Fruit fly (Drosophila melanogaster) whole organism, embryonic: ENCODE results near the gene CG31454.
A peak's percentile ranks its signal among the peaks of the same experiment; 100 is the strongest.

Source experiments
- Abd-B ChIP-seq: fragments of 200-800 bp; sonication (Bioruptor generic); optimal IDR thresholded peaks from 2 replicates; lab custom pipeline; 2018; ENCODE audit warnings: missing biosample characterization, mild to moderate bottlenecking, missing genetic modification characterization, moderate library complexity
- CG10321 ChIP-seq: fragments of 200-800 bp; sonication (Bioruptor generic); IDR thresholded peaks from 2 replicates; pipeline ENCODE4 v1.3.6; 2022; ENCODE audit warnings: missing biosample characterization, missing genetic modification characterization
- CG10462 ChIP-seq: fragments of 200-800 bp; sonication (Bioruptor generic); optimal IDR thresholded peaks from 2 replicates; lab custom pipeline; 2016; ENCODE audit warnings: missing biosample characterization, missing genetic modification characterization
- CG10654 ChIP-seq: fragments of 200-800 bp; sonication (Bioruptor generic); optimal IDR thresholded peaks from 2 replicates; lab custom pipeline; 2016; ENCODE audit warnings: missing biosample characterization, missing genetic modification characterization
- CG10979 ChIP-seq: fragments of 200-800 bp; sonication (Bioruptor generic); optimal IDR thresholded peaks from 2 replicates; lab custom pipeline; 2018; ENCODE audit warnings: missing biosample characterization, mild to moderate bottlenecking, missing genetic modification characterization, moderate library complexity
- CG11085 ChIP-seq: fragments of 200-800 bp; sonication (Bioruptor generic); IDR thresholded peaks from 2 replicates; pipeline ENCODE4 v1.3.6; 2022; ENCODE audit warnings: missing biosample characterization, missing genetic modification characterization
- CG11504 ChIP-seq: fragments of 200-800 bp; sonication (Bioruptor generic); optimal IDR thresholded peaks from 3 replicates; lab custom pipeline; 2019; ENCODE audit warnings: missing biosample characterization, mild to moderate bottlenecking, missing genetic modification characterization, moderate library complexity
- CG11696 ChIP-seq: fragments of 200-800 bp; sonication (Bioruptor generic); IDR thresholded peaks from 2 replicates; pipeline ENCODE4 v1.3.6; 2022; ENCODE audit warnings: missing biosample characterization, missing genetic modification characterization
- CG12769 ChIP-seq: fragments of 200-800 bp; sonication (Bioruptor generic); optimal IDR thresholded peaks from 2 replicates; lab custom pipeline; 2019; ENCODE audit warnings: missing biosample characterization, mild to moderate bottlenecking, missing genetic modification characterization, moderate library complexity
- CG12942 ChIP-seq: fragments of 200-800 bp; sonication (Bioruptor generic); optimal IDR thresholded peaks from 3 replicates; lab custom pipeline; 2016; ENCODE audit warnings: missing biosample characterization, missing genetic modification characterization
- CG15011 ChIP-seq: fragments of 200-800 bp; sonication (Bioruptor generic); optimal IDR thresholded peaks from 3 replicates; lab custom pipeline; 2018; ENCODE audit warnings: missing biosample characterization, mild to moderate bottlenecking, missing genetic modification characterization
- CG17361 ChIP-seq: fragments of 200-800 bp; sonication (Bioruptor generic); IDR thresholded peaks from 3 replicates; pipeline ENCODE4 v1.3.6; 2022; ENCODE audit warnings: missing biosample characterization, missing genetic modification characterization
- CG17829 ChIP-seq: fragments of 200-800 bp; optimal IDR thresholded peaks from 2 replicates; lab custom pipeline; 2019; ENCODE audit warnings: missing biosample characterization, mild to moderate bottlenecking, missing genetic modification characterization, moderate library complexity
- CG4424 ChIP-seq: fragments of 200-800 bp; sonication (Bioruptor generic); optimal IDR thresholded peaks from 3 replicates; lab custom pipeline; 2016; ENCODE audit warnings: missing biosample characterization, missing genetic modification characterization
- CG4854 ChIP-seq: fragments of 200-800 bp; sonication (Bioruptor generic); optimal IDR thresholded peaks from 2 replicates; lab custom pipeline; 2016; ENCODE audit warnings: missing biosample characterization, missing genetic modification characterization, inconsistent platforms
- CG6813 ChIP-seq: fragments of 200-800 bp; sonication (Bioruptor generic); optimal IDR thresholded peaks from 2 replicates; lab custom pipeline; 2017; ENCODE audit warnings: missing biosample characterization, missing genetic modification characterization, mild to moderate bottlenecking, moderate library complexity, missing genetic modification reagents
- CG7357 ChIP-seq: fragments of 200-800 bp; sonication (Bioruptor generic); IDR thresholded peaks from 3 replicates; pipeline ENCODE4 v1.3.6; 2022; ENCODE audit warnings: missing biosample characterization, missing genetic modification characterization
- CG8281 ChIP-seq: fragments of 200-800 bp; sonication (Bioruptor generic); optimal IDR thresholded peaks from 2 replicates; lab custom pipeline; 2018; ENCODE audit warnings: missing biosample characterization, mild to moderate bottlenecking, missing genetic modification characterization, moderate library complexity
- CG8765 ChIP-seq: fragments of 200-800 bp; sonication (Bioruptor generic); IDR thresholded peaks from 2 replicates; pipeline ENCODE4 v1.3.6; 2022; ENCODE audit warnings: missing biosample characterization, missing genetic modification characterization
- CG8944 ChIP-seq: fragments of 200-800 bp; sonication (Bioruptor generic); optimal IDR thresholded peaks from 3 replicates; lab custom pipeline; 2016; ENCODE audit warnings: missing biosample characterization, missing genetic modification characterization
- CTCF ChIP-seq: fragments of 200-800 bp; sonication (Bioruptor generic); optimal IDR thresholded peaks from 2 replicates; lab custom pipeline; 2017; ENCODE audit warnings: missing biosample characterization, mild to moderate bottlenecking, missing genetic modification characterization, moderate library complexity
- D19A ChIP-seq: fragments of 200-800 bp; optimal IDR thresholded peaks from 3 replicates; lab custom pipeline; 2019; ENCODE audit warnings: missing biosample characterization, mild to moderate bottlenecking, missing genetic modification characterization, moderate library complexity
- Dfd ChIP-seq, 2 experiments: fragments of >200 bp; optimal IDR thresholded peaks; 2 replicates each; lab custom pipeline; 2017; ENCODE audit warnings: missing biosample characterization in 2 of 2, missing genetic modification characterization in 2 of 2
- Hr51 ChIP-seq, 2 experiments: fragments of 200-800 bp; sonication (Bioruptor generic); optimal IDR thresholded peaks; 2 replicates in 1 of 2; 3 replicates in 1 of 2; lab custom pipeline; 2016 to 2018; ENCODE audit warnings: missing biosample characterization in 2 of 2, missing genetic modification characterization in 2 of 2, mild to moderate bottlenecking in 1 of 2, moderate library complexity in 1 of 2
- Max ChIP-seq: fragments of 200-800 bp; sonication (Bioruptor generic); optimal IDR thresholded peaks from 2 replicates; lab custom pipeline; 2016; ENCODE audit warnings: missing biosample characterization, mild to moderate bottlenecking, missing genetic modification characterization
- Oaz ChIP-seq: fragments of 200-800 bp; sonication (Bioruptor generic); IDR thresholded peaks from 2 replicates; pipeline ENCODE4 v1.3.6; 2022; ENCODE audit warnings: missing biosample characterization, missing genetic modification characterization
- Tbp ChIP-seq: fragments of >200 bp; optimal IDR thresholded peaks from 2 replicates; lab custom pipeline; 2018; ENCODE audit warnings: missing biosample characterization, missing genetic modification characterization
- ara ChIP-seq: fragments of 200-800 bp; sonication (Bioruptor generic); IDR thresholded peaks from 2 replicates; pipeline ENCODE4 v1.3.6; 2022; ENCODE audit warnings: missing biosample characterization, missing genetic modification characterization
- bigmax ChIP-seq: fragments of 200-800 bp; sonication (Bioruptor generic); optimal IDR thresholded peaks from 2 replicates; lab custom pipeline; 2018; ENCODE audit warnings: missing biosample characterization, mild to moderate bottlenecking, missing genetic modification characterization
- cad ChIP-seq: fragments of >200 bp; optimal IDR thresholded peaks from 2 replicates; lab custom pipeline; 2017; ENCODE audit warnings: missing biosample characterization, missing genetic modification characterization
- corto ChIP-seq: fragments of 200-800 bp; sonication (Bioruptor generic); optimal IDR thresholded peaks from 2 replicates; lab custom pipeline; 2016; ENCODE audit warnings: missing biosample characterization, mild to moderate bottlenecking, missing genetic modification characterization, moderate library complexity
- crol ChIP-seq: fragments of 200-800 bp; sonication (Bioruptor generic); IDR thresholded peaks from 2 replicates; pipeline ENCODE4 v1.3.6; 2022; ENCODE audit warnings: missing biosample characterization, missing genetic modification characterization
- crp ChIP-seq, 2 experiments: fragments of 200-800 bp; sonication (Bioruptor generic); optimal IDR thresholded peaks; 2 replicates in 1 of 2; 3 replicates in 1 of 2; lab custom pipeline; 2017; ENCODE audit warnings: missing biosample characterization in 2 of 2, missing genetic modification characterization in 2 of 2, mild to moderate bottlenecking in 1 of 2, moderate library complexity in 1 of 2
- disco-r ChIP-seq: fragments of 200-800 bp; sonication (Bioruptor generic); optimal IDR thresholded peaks from 2 replicates; lab custom pipeline; 2016; ENCODE audit warnings: missing biosample characterization, missing genetic modification characterization
- dmrt11E ChIP-seq: fragments of 200-800 bp; sonication (Bioruptor generic); optimal IDR thresholded peaks from 3 replicates; lab custom pipeline; 2018; ENCODE audit warnings: missing biosample characterization, mild to moderate bottlenecking, missing genetic modification characterization, moderate library complexity
- ems ChIP-seq: fragments of 200-800 bp; sonication (Bioruptor generic); optimal IDR thresholded peaks from 3 replicates; lab custom pipeline; 2016; ENCODE audit warnings: missing biosample characterization, missing genetic modification characterization
- fd102C ChIP-seq: fragments of 200-800 bp; sonication (Bioruptor generic); optimal IDR thresholded peaks from 2 replicates; lab custom pipeline; 2018; ENCODE audit warnings: missing biosample characterization, mild to moderate bottlenecking, missing genetic modification characterization, moderate library complexity
- gem ChIP-seq: fragments of 200-800 bp; sonication (Bioruptor generic); optimal IDR thresholded peaks from 2 replicates; lab custom pipeline; 2019; ENCODE audit warnings: missing biosample characterization, mild to moderate bottlenecking, missing genetic modification characterization, moderate library complexity
- hbn ChIP-seq: fragments of 200-800 bp; sonication (Bioruptor generic); IDR thresholded peaks from 2 replicates; pipeline ENCODE4 v1.3.6; 2022; ENCODE audit warnings: missing biosample characterization, missing genetic modification characterization; ENCODE audit not compliant: partially characterized antibody
- lmd ChIP-seq: fragments of 200-800 bp; sonication (Bioruptor generic); IDR thresholded peaks from 2 replicates; pipeline ENCODE4 v1.3.6; 2022; ENCODE audit warnings: missing biosample characterization, missing genetic modification characterization
- lola ChIP-seq, 3 experiments: fragments of >200 bp in 2 of 3; fragments of 200-800 bp in 1 of 3; sonication (Bioruptor generic) in 1 of 3; optimal IDR thresholded peaks; 2 replicates each; lab custom pipeline; 2017 to 2019; ENCODE audit warnings: missing biosample characterization in 3 of 3, missing genetic modification characterization in 3 of 3, mild to moderate bottlenecking in 1 of 3, moderate library complexity in 1 of 3
- mld ChIP-seq: fragments of 200-800 bp; sonication (Bioruptor generic); IDR thresholded peaks from 3 replicates; pipeline ENCODE4 v1.3.6; 2022; ENCODE audit warnings: missing biosample characterization, missing genetic modification characterization; ENCODE audit not compliant: partially characterized antibody
- nmo ChIP-seq: fragments of 200-800 bp; sonication (Bioruptor generic); optimal IDR thresholded peaks from 2 replicates; lab custom pipeline; 2018; ENCODE audit warnings: missing biosample characterization, mild to moderate bottlenecking, missing genetic modification characterization, moderate library complexity
- p53 ChIP-seq: fragments of 200-800 bp; sonication (Bioruptor generic); optimal IDR thresholded peaks from 2 replicates; lab custom pipeline; 2016; ENCODE audit warnings: missing biosample characterization, missing genetic modification characterization
- pnt ChIP-seq: fragments of 200-800 bp; sonication (Bioruptor generic); optimal IDR thresholded peaks from 3 replicates; lab custom pipeline; 2016; ENCODE audit warnings: missing biosample characterization, missing genetic modification characterization
- repo ChIP-seq: fragments of 200-800 bp; sonication (Bioruptor generic); optimal IDR thresholded peaks from 2 replicates; lab custom pipeline; 2016; ENCODE audit warnings: missing biosample characterization, missing genetic modification characterization
- scrt ChIP-seq: fragments of 200-800 bp; sonication (Bioruptor generic); optimal IDR thresholded peaks from 2 replicates; lab custom pipeline; 2018; ENCODE audit warnings: missing biosample characterization, mild to moderate bottlenecking, missing genetic modification characterization, moderate library complexity
- slp2 ChIP-seq: fragments of 200-800 bp; sonication (Bioruptor generic); optimal IDR thresholded peaks from 2 replicates; lab custom pipeline; 2016; ENCODE audit warnings: missing biosample characterization, missing genetic modification characterization
- sqz ChIP-seq: fragments of 200-800 bp; sonication (Bioruptor generic); optimal IDR thresholded peaks from 3 replicates; lab custom pipeline; 2018; ENCODE audit warnings: missing biosample characterization, mild to moderate bottlenecking, missing genetic modification characterization
- usp ChIP-seq: fragments of >200 bp; optimal IDR thresholded peaks from 2 replicates; lab custom pipeline; 2017; ENCODE audit warnings: missing biosample characterization, missing genetic modification characterization
- z ChIP-seq: fragments of 200-800 bp; sonication (Bioruptor generic); IDR thresholded peaks from 3 replicates; pipeline ENCODE4 v1.3.6; 2022; ENCODE audit warnings: missing biosample characterization, missing genetic modification characterization

The CG31454 gene

dm6 chr3R:8482881-8483280 is 38.6 kb upstream of the CG31454 start (continued):
- TF ChIP-seq nmo (GFP tag; lab: Kevin White, UChicago) (peak; percentile 56), repo (peak; percentile 39), CG11504 (peak; percentile 82), lola (GFP tag; optimal IDR thresholded peaks at IDR 0.05; lab: Kevin White, UChicago) (no peak), ems (peak; percentile 35), pnt (peak; percentile 80), CG4854 (no peak), CG7357 (GFP tag; lab: Robert Waterston, UW) (peak; percentile 63; the same call in 2 of the 3 replicates), D19A (peak; percentile 69), CG12769 (peak; percentile 88), CG8281 (peak; percentile 39), CG10462 (GFP tag; lab: Kevin White, UChicago) (peak; percentile 7), CG10979 (peak; percentile 73), lmd (GFP tag; lab: Robert Waterston, UW) (peak; percentile 85), CG6813 (GFP tag; lab: Kevin White, UChicago) (peak; percentile 58), CTCF (GFP tag; lab: Kevin White, UChicago) (no peak), dmrt11E (tag; lab: Kevin White, UChicago) (peak; percentile 58), mld (no peak), crp (GFP tag; optimal IDR thresholded peaks at IDR 0.05; lab: Kevin White, UChicago) (no peak), CG10654 (peak; percentile 57), Hr51 (GFP tag; optimal IDR thresholded peaks at IDR 0.05; lab: Kevin White, UChicago) (peak; percentile 37 to 74), fd102C (no peak), corto (GFP tag; lab: Kevin White, UChicago) (no peak), usp (GFP tag; lab: Kevin White, UChicago) (no peak), cad (GFP tag; lab: Kevin White, UChicago) (no peak), CG10321 (GFP tag; lab: Robert Waterston, UW) (no peak), CG11085 (GFP tag; lab: Robert Waterston, UW) (peak; percentile 40; the same call in 1 of the 2 replicates), sqz (GFP tag; lab: Kevin White, UChicago) (no peak), crol (GFP tag; lab: Robert Waterston, UW) (0 out of 2 replicates have a peak, but pooled peaks have one; percentile 23), z (GFP tag; lab: Robert Waterston, UW) (no peak), Abd-B (peak; percentile 52), Max (GFP tag; lab: Kevin White, UChicago) (peak; percentile 11), Dfd (GFP tag; optimal IDR thresholded peaks at IDR 0.05; lab: Kevin White, UChicago) (no peak), Tbp (GFP tag; lab: Kevin White, UChicago) (no peak), CG17829 (tag; lab: Kevin White, UChicago) (no peak), ara (GFP tag; lab: Robert Waterston, UW) (peak; percentile 73), CG8944 (peak; percentile 26), bigmax (GFP tag; lab: Kevin White, UChicago) (no peak), CG17361 (no peak; the same call in 2 of the 3 replicates), scrt (GFP tag; lab: Kevin White, UChicago) (peak; percentile 64), gem (peak; percentile 80), hbn (no peak), CG12942 (GFP tag; lab: Kevin White, UChicago) (peak; percentile 30), CG8765 (GFP tag; lab: Robert Waterston, UW) (no peak), p53 (GFP tag; lab: Kevin White, UChicago) (no peak), CG15011 (GFP tag; lab: Kevin White, UChicago) (no peak), slp2 (GFP tag; lab: Kevin White, UChicago) (peak; percentile 48), CG11696 (GFP tag; lab: Robert Waterston, UW) (no peak), Oaz (GFP tag; lab: Robert Waterston, UW) (no peak), CG4424 (GFP tag; lab: Kevin White, UChicago) (peak; percentile 65), disco-r (peak; percentile 20)
